Fruit fly (Drosophila melanogaster): Measurements from ENCODE around the gene CG15160.
A peak's percentile ranks its signal among the peaks of the same experiment; 100 is the strongest.

DNA sequence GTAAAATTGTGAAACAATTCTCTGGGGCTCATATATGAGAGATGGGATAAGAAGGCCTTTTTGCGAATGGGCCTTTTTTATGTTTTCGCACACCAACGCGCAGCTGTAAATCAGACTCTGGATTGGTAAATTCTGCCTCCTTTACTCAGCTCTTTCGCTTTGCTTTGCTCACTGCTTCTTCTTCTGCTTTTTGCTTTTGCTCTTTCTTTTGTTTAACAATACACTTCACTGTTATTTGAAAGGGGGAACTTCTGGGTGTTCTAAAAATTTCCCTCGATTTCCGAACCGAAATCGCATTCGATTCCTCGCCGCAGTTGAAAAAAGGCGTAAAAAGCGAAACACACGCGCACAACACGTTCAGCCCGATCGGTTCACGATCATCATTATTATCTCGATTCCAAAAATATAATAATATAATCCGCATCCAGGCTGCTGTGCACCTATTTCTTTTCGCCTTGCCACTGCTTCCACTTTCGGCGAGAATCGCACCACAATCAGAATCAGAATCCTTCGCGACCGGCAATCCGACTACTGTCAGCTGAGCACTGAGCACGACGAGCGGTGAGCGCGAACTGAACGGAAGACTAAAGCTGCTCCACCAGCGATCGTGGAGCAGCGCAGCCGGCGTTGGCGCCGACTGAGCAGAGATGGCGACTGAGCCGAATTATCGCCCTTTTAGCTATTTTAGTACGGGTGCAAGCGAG lies 18.8 kb upstream of the CG15160 start:
- TF ChIP-seq CG16779 (tag; optimal IDR thresholded peaks at IDR 0.05) = no peak
- TF ChIP-seq Gug (GFP tag; IDR thresholded peaks at IDR 0.05) = peak; percentile 13; the same call in 1 of the 2 replicates
- TF ChIP-seq Hr38 (GFP tag; optimal IDR thresholded peaks at IDR 0.05) = no peak
- no peak for TF ChIP-seq topi (GFP tag; optimal IDR thresholded peaks at IDR 0.05)
- no peak for TF ChIP-seq fd85E (GFP tag; optimal IDR thresholded peaks at IDR 0.05)
- peak; percentile 30 for TF ChIP-seq esn (GFP tag; optimal IDR thresholded peaks at IDR 0.05)
- no peak for TF ChIP-seq CG4318 (GFP tag; optimal IDR thresholded peaks at IDR 0.05)
- no peak for TF ChIP-seq Eip75B (GFP tag; optimal IDR thresholded peaks at IDR 0.05)
